Worm (Caenorhabditis elegans) whole organism, early embryonic: ENCODE measurements around the gene hlh-13.

ENCODE experiments used
- aly-1 ChIP-seq: sonication (generic microtip); optimal IDR thresholded peaks from 2 replicates; lab custom pipeline; 2016; ENCODE audit warnings: missing genetic modification characterization, missing compliant biosample characterization
- ama-1 ChIP-seq: fragments of 150-350 bp; optimal IDR thresholded peaks from 2 replicates; lab custom pipeline; 2014
- ceh-13 ChIP-seq: fragments of 200-800 bp; sonication (Bioruptor generic); optimal IDR thresholded peaks from 2 replicates; lab custom pipeline; 2018; ENCODE audit warnings: mild to moderate bottlenecking, missing genetic modification characterization, missing compliant biosample characterization
- ceh-36 ChIP-seq: sonication (generic microtip); optimal IDR thresholded peaks from 2 replicates; lab custom pipeline; 2016; ENCODE audit warnings: missing genetic modification characterization, inconsistent platforms, missing compliant biosample characterization
- flt-1 ChIP-seq: fragments of 200-800 bp; sonication (Bioruptor generic); IDR thresholded peaks from 2 replicates; pipeline ENCODE4 v1.3.6; 2022; ENCODE audit warnings: missing genetic modification characterization, missing compliant biosample characterization
- hmbx-1 ChIP-seq: sonication (generic microtip); optimal IDR thresholded peaks from 2 replicates; lab custom pipeline; 2016; ENCODE audit warnings: mild to moderate bottlenecking, missing genetic modification characterization, missing compliant biosample characterization
- hnd-1 ChIP-seq: sonication (generic microtip); optimal IDR thresholded peaks from 2 replicates; lab custom pipeline; 2016; ENCODE audit warnings: missing genetic modification characterization, missing compliant biosample characterization
- pes-1 ChIP-seq: fragments of 200-800 bp; sonication (Bioruptor generic); IDR thresholded peaks from 2 replicates; pipeline ENCODE4 v1.3.6; 2022; ENCODE audit warnings: missing genetic modification reagents, missing genetic modification characterization, missing compliant biosample characterization
- sea-1 ChIP-seq: fragments of 200-800 bp; sonication (Bioruptor generic); conservative IDR thresholded peaks from 2 replicates; pipeline ENCODE4 v1.3.6; 2022; ENCODE audit warnings: missing genetic modification characterization, missing compliant biosample characterization
- tbx-11 ChIP-seq: fragments of 200-800 bp; sonication (Bioruptor generic); IDR thresholded peaks from 2 replicates; pipeline ENCODE4 v1.3.6; 2022; ENCODE audit warnings: missing genetic modification characterization, missing compliant biosample characterization
- tra-4 ChIP-seq: sonication (generic microtip); optimal IDR thresholded peaks from 2 replicates; lab custom pipeline; 2017; ENCODE audit warnings: missing genetic modification characterization, missing compliant biosample characterization

DNA sequence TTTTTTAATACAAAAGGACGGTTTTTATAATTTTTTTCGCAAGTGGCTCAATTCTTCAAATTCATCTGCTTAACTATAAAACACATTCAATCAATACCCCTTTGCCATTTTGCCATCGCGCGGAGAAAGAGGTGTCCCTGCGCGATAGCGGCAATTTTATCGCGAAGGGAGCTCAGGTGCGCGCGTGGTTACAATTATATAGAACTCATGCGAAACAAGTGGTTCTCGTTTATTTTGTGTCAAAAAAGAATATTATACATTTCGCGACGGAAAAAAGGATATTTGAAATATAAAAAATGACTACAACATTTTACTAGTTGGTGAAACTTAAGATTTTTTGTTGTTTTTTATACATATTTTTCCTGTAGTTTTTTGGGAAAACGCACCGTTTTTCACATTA lies 39.9 kb upstream of the hlh-13 start:
- no peak for TF ChIP-seq hmbx-1 (tag; lab: Kevin White, UChicago)
- no peak for TF ChIP-seq ama-1 (lab: Kevin White, UChicago)
- TF ChIP-seq aly-1 (tag; lab: Kevin White, UChicago), result no peak
- TF ChIP-seq pes-1 (GFP tag; lab: Robert Waterston, UW), result peak; percentile 81
- TF ChIP-seq flt-1 (GFP tag; lab: Robert Waterston, UW), result peak; percentile 66
- no peak for TF ChIP-seq ceh-13 (GFP tag; lab: Kevin White, UChicago)
- no peak for TF ChIP-seq tra-4
- peak; percentile 59; the same call in 1 of the 2 replicates for TF ChIP-seq tbx-11 (GFP tag; lab: Robert Waterston, UW)
- peak; percentile 70; the same call in 1 of the 2 replicates for TF ChIP-seq sea-1 (GFP tag; lab: Robert Waterston, UW)
- peak; percentile 37 for TF ChIP-seq hnd-1 (tag; lab: Kevin White, UChicago)
- TF ChIP-seq ceh-36, result no peak
